Fruit fly (Drosophila melanogaster): ENCODE data around the gene Tsp3A.

Gene Tsp3A

dm6 chrX:2589446-2590038, 30.0 kb downstream of the Tsp3A start (continued):
- TF ChIP-seq CG7745 (tag; optimal IDR thresholded peaks at IDR 0.05), result no peak
- TF ChIP-seq CG9817 (tag; optimal IDR thresholded peaks at IDR 0.05), result peak; percentile 92
- TF ChIP-seq CG2678 (tag; optimal IDR thresholded peaks at IDR 0.05), result peak; percentile 91
- TF ChIP-seq eve (GFP tag; optimal IDR thresholded peaks at IDR 0.05), result peak in 1 of 2 experiments; percentile 18
- no peak for TF ChIP-seq CG42726 (GFP tag; IDR thresholded peaks at IDR 0.05; ENCODE audit: partially characterized antibody)
- peak; percentile 94 for TF ChIP-seq Rx (GFP tag; IDR thresholded peaks at IDR 0.05)
- TF ChIP-seq CG12769 (tag; optimal IDR thresholded peaks at IDR 0.05), result peak; percentile 99
- TF ChIP-seq pfk (GFP tag; optimal IDR thresholded peaks at IDR 0.05), result no peak
- TF ChIP-seq Fer1 (GFP tag; optimal IDR thresholded peaks at IDR 0.05), result peak; percentile 93
- TF ChIP-seq CG15601 (tag; optimal IDR thresholded peaks at IDR 0.05), result peak; percentile 64
- TF ChIP-seq CG7786 (GFP tag; optimal IDR thresholded peaks at IDR 0.05), result peak; percentile 96
- peak; percentile 96 for TF ChIP-seq gro (GFP tag; optimal IDR thresholded peaks at IDR 0.05)
- peak; percentile 89 for TF ChIP-seq CG9727 (GFP tag; optimal IDR thresholded peaks at IDR 0.05)
- peak; percentile 92 for TF ChIP-seq dmrt99B (tag; optimal IDR thresholded peaks at IDR 0.05)
- TF ChIP-seq Lim3 (GFP tag; IDR thresholded peaks at IDR 0.05), result peak; percentile 71
- peak; percentile 86 for TF ChIP-seq ham (GFP tag; IDR thresholded peaks at IDR 0.05)
- peak; percentile 37 for TF ChIP-seq Vsx1 (GFP tag; optimal IDR thresholded peaks at IDR 0.05)
- peak; percentile 49 for TF ChIP-seq B-H2 (GFP tag; optimal IDR thresholded peaks at IDR 0.05)
- peak; percentile 90 for TF ChIP-seq CG1792 (GFP tag; optimal IDR thresholded peaks at IDR 0.05)
- peak; percentile 63 for TF ChIP-seq CG3995 (GFP tag; optimal IDR thresholded peaks at IDR 0.05)
- TF ChIP-seq ato (GFP tag; IDR thresholded peaks at IDR 0.05; ENCODE audit: partially characterized antibody), result no peak
- peak; percentile 15 for TF ChIP-seq CG2116 (GFP tag; optimal IDR thresholded peaks at IDR 0.05)
- TF ChIP-seq CG4617 (GFP tag; optimal IDR thresholded peaks at IDR 0.05; ENCODE audit: borderline replicate concordance), result peak; percentile 77
- no peak for TF ChIP-seq HLHmδ (GFP tag; optimal IDR thresholded peaks at IDR 0.05)
- TF ChIP-seq tna (GFP tag; IDR thresholded peaks at IDR 0.05; ENCODE audit: partially characterized antibody), result no peak
- TF ChIP-seq H2.0 (GFP tag; IDR thresholded peaks at IDR 0.05), result peak; percentile 90
- peak; percentile 97 for TF ChIP-seq Antp (GFP tag; optimal IDR thresholded peaks at IDR 0.05)
- peak; percentile 50 for TF ChIP-seq CG17186 (GFP tag; optimal IDR thresholded peaks at IDR 0.05)
- TF ChIP-seq da (GFP tag; optimal IDR thresholded peaks at IDR 0.05), result peak; percentile 79
- TF ChIP-seq ash1 (GFP tag; optimal IDR thresholded peaks at IDR 0.05), result peak; percentile 61
- peak; percentile 59 for TF ChIP-seq dati (GFP tag; IDR thresholded peaks at IDR 0.05)
- TF ChIP-seq H15 (GFP tag; IDR thresholded peaks at IDR 0.05), result peak; percentile 93
- TF ChIP-seq dpn (GFP tag; optimal IDR thresholded peaks at IDR 0.05), result peak; percentile 94 to 95
- TF ChIP-seq HmgZ (tag; optimal IDR thresholded peaks at IDR 0.05), result peak; percentile 95
- TF ChIP-seq salm (tag; optimal IDR thresholded peaks at IDR 0.05), result peak; percentile 73
- peak; percentile 94 for TF ChIP-seq CG3847 (GFP tag; IDR thresholded peaks at IDR 0.05)
- no peak for TF ChIP-seq CG33557 (GFP tag; optimal IDR thresholded peaks at IDR 0.05)
- peak; percentile 92 for TF ChIP-seq CG15269 (tag; optimal IDR thresholded peaks at IDR 0.05)
- peak; percentile 95 for TF ChIP-seq CG6175 (GFP tag; IDR thresholded peaks at IDR 0.05)
- peak; percentile 5 for TF ChIP-seq corto (GFP tag; optimal IDR thresholded peaks at IDR 0.05)
- TF ChIP-seq Oli (tag; optimal IDR thresholded peaks at IDR 0.05), result peak; percentile 86
- peak; percentile 91 for TF ChIP-seq Chrac-16 (GFP tag; optimal IDR thresholded peaks at IDR 0.05)
- TF ChIP-seq CG14014 (GFP tag; IDR thresholded peaks at IDR 0.05), result peak; percentile 95
- peak; percentile 67 for TF ChIP-seq kni (GFP tag; optimal IDR thresholded peaks at IDR 0.05)
- TF ChIP-seq pan (optimal IDR thresholded peaks at IDR 0.05), result no peak
- TF ChIP-seq pan (GFP tag; optimal IDR thresholded peaks at IDR 0.05 in 1 of 2, IDR thresholded peaks at IDR 0.05 in 1 of 2), result peak in 1 of 2 experiments; percentile 94
- peak; percentile 97 for TF ChIP-seq Gug (GFP tag; IDR thresholded peaks at IDR 0.05)
- TF ChIP-seq chinmo (GFP tag; IDR thresholded peaks at IDR 0.05; ENCODE audit: partially characterized antibody), result no peak
- TF ChIP-seq CG18619 (GFP tag; optimal IDR thresholded peaks at IDR 0.05), result peak; percentile 90
